Worm (Caenorhabditis elegans) whole organism, L3 larva: ENCODE data around the gene fbxb-75.

Experiments
- pha-4 ChIP-seq: fragments of 150-350 bp; optimal IDR thresholded peaks from 2 replicates; lab custom pipeline; 2014; ENCODE audit warnings: missing biosample characterization, missing genetic modification reagents, missing genetic modification characterization
- zag-1 ChIP-seq: fragments of 150-350 bp; optimal IDR thresholded peaks from 2 replicates; lab custom pipeline; 2014; ENCODE audit warnings: missing biosample characterization, missing genetic modification characterization

- TF ChIP-seq zag-1 (tag; lab: Kevin White, UChicago) (no peak), pha-4 (tag; lab: Kevin White, UChicago) (no peak)
These were observed 38.6 kb downstream of the fbxb-75 start for ce11 chrIV:4402413-4402812.
